Worm (Caenorhabditis elegans) whole organism, early embryonic: Measurements from ENCODE around the gene nas-21.

Experiments used
- B0310.2 ChIP-seq: sonication (generic microtip); optimal IDR thresholded peaks from 2 replicates; lab custom pipeline; 2016; ENCODE audit warnings: mild to moderate bottlenecking, missing genetic modification characterization, missing compliant biosample characterization
- aly-1 ChIP-seq: sonication (generic microtip); optimal IDR thresholded peaks from 2 replicates; lab custom pipeline; 2016; ENCODE audit warnings: missing genetic modification characterization, missing compliant biosample characterization
- ama-1 ChIP-seq: fragments of 150-350 bp; optimal IDR thresholded peaks from 2 replicates; lab custom pipeline; 2014
- ceh-13 ChIP-seq: fragments of 200-800 bp; sonication (Bioruptor generic); optimal IDR thresholded peaks from 2 replicates; lab custom pipeline; 2018; ENCODE audit warnings: mild to moderate bottlenecking, missing genetic modification characterization, missing compliant biosample characterization
- ceh-36 ChIP-seq: sonication (generic microtip); optimal IDR thresholded peaks from 2 replicates; lab custom pipeline; 2016; ENCODE audit warnings: missing genetic modification characterization, inconsistent platforms, missing compliant biosample characterization
- flt-1 ChIP-seq: fragments of 200-800 bp; sonication (Bioruptor generic); IDR thresholded peaks from 2 replicates; pipeline ENCODE4 v1.3.6; 2022; ENCODE audit warnings: missing genetic modification characterization, missing compliant biosample characterization
- hmbx-1 ChIP-seq: sonication (generic microtip); optimal IDR thresholded peaks from 2 replicates; lab custom pipeline; 2016; ENCODE audit warnings: mild to moderate bottlenecking, missing genetic modification characterization, missing compliant biosample characterization
- hmg-4 ChIP-seq: fragments of 200-800 bp; sonication (Bioruptor generic); optimal IDR thresholded peaks from 2 replicates; lab custom pipeline; 2018; ENCODE audit warnings: mild to moderate bottlenecking, missing genetic modification characterization, missing compliant biosample characterization
- hnd-1 ChIP-seq: sonication (generic microtip); optimal IDR thresholded peaks from 2 replicates; lab custom pipeline; 2016; ENCODE audit warnings: missing genetic modification characterization, missing compliant biosample characterization
- pes-1 ChIP-seq: fragments of 200-800 bp; sonication (Bioruptor generic); IDR thresholded peaks from 2 replicates; pipeline ENCODE4 v1.3.6; 2022; ENCODE audit warnings: missing genetic modification reagents, missing genetic modification characterization, missing compliant biosample characterization
- scrt-1 ChIP-seq: fragments of 200-800 bp; sonication (Bioruptor generic); IDR thresholded peaks from 2 replicates; pipeline ENCODE4 v1.3.6; 2022; ENCODE audit warnings: missing genetic modification characterization, missing compliant biosample characterization
- sea-1 ChIP-seq: fragments of 200-800 bp; sonication (Bioruptor generic); conservative IDR thresholded peaks from 2 replicates; pipeline ENCODE4 v1.3.6; 2022; ENCODE audit warnings: missing genetic modification characterization, missing compliant biosample characterization

DNA sequence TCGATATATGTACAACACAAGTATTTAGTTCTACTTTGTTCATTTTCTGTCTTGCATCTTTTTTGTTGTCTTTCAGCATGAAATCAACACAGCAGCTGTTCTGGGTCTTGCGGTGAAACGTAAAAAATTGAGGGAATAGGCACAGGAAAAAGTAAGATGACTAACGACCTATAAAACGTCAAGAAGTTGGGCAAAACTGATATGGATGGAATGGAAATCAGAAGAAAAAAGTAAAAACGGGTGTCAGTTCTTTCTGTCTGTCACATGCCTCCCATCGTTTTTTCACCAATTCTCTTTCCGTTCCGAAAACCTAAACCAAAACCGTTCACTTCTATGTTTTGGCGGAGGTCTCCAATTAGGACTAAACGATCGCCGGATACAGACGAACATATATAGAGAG lies 28.6 kb downstream of the nas-21 start:
- TF ChIP-seq aly-1 (tag; lab: Kevin White, UChicago) (no peak), hnd-1 (tag; lab: Kevin White, UChicago) (no peak), hmg-4 (no peak), ceh-13 (GFP tag; lab: Kevin White, UChicago) (no peak), B0310.2 (tag; lab: Kevin White, UChicago) (no peak), ama-1 (lab: Kevin White, UChicago) (no peak), pes-1 (GFP tag; lab: Robert Waterston, UW) (no peak), sea-1 (GFP tag; lab: Robert Waterston, UW) (no peak), hmbx-1 (tag; lab: Kevin White, UChicago) (no peak), flt-1 (GFP tag; lab: Robert Waterston, UW) (no peak), scrt-1 (GFP tag; lab: Robert Waterston, UW) (no peak), ceh-36 (tag; lab: Kevin White, UChicago) (no peak)
